Fruit fly (Drosophila melanogaster) whole organism, prepupa: ENCODE results near the gene Sap130.

Source experiments
- Blimp-1 ChIP-seq: fragments of 200-800 bp; sonication (Bioruptor generic); optimal IDR thresholded peaks from 3 replicates; lab custom pipeline; 2017; ENCODE audit warnings: missing biosample characterization, missing genetic modification characterization, mild to moderate bottlenecking, moderate library complexity, missing genetic modification reagents
- CG31627 ChIP-seq: fragments of 200-800 bp; sonication (Bioruptor generic); optimal IDR thresholded peaks from 3 replicates; lab custom pipeline; 2016; ENCODE audit warnings: missing biosample characterization, missing genetic modification characterization
- CG34406 ChIP-seq: fragments of 200-800 bp; sonication (Bioruptor generic); optimal IDR thresholded peaks from 3 replicates; lab custom pipeline; 2016; ENCODE audit warnings: missing biosample characterization, missing genetic modification characterization
- CG6163 ChIP-seq: fragments of 200-800 bp; sonication (Bioruptor generic); IDR thresholded peaks from 3 replicates; pipeline ENCODE4 v1.3.6; 2022; ENCODE audit warnings: missing biosample characterization, missing genetic modification characterization

- TF ChIP-seq CG6163 (GFP tag; lab: Robert Waterston, UW): no peak
- TF ChIP-seq CG34406 (GFP tag; lab: Kevin White, UChicago): no peak
- no peak for TF ChIP-seq Blimp-1
- no peak for TF ChIP-seq CG31627 (GFP tag; lab: Kevin White, UChicago)
These were observed 26.7 kb downstream of the Sap130 start for dm6 chr3L:12832355-12832881.
